Worm (Caenorhabditis elegans) whole organism, L1 larva: ENCODE results near the gene hpo-8.

ENCODE experiments used
- ama-1 ChIP-seq: fragments of 150-350 bp; optimal IDR thresholded peaks from 2 replicates; lab custom pipeline; 2014
- blmp-1 ChIP-seq: fragments of 150-350 bp; optimal IDR thresholded peaks from 2 replicates; lab custom pipeline; 2014; ENCODE audit warnings: missing biosample characterization, missing genetic modification characterization
- ceh-82 ChIP-seq, 3 experiments: fragments of 150-350 bp in 1 of 3; sonication (generic microtip) in 2 of 3; optimal IDR thresholded peaks; 2 replicates each; lab custom pipeline; 2014 to 2017; ENCODE audit warnings: missing biosample characterization in 3 of 3, missing genetic modification characterization in 3 of 3
- elt-2 ChIP-seq: sonication (generic microtip); optimal IDR thresholded peaks from 2 replicates; lab custom pipeline; 2016; ENCODE audit warnings: missing genetic modification characterization, mild to moderate bottlenecking, inconsistent platforms, missing compliant biosample characterization, missing genetic modification reagents
- lin-13 ChIP-seq: fragments of 150-350 bp; optimal IDR thresholded peaks from 2 replicates; lab custom pipeline; 2014; ENCODE audit warnings: missing biosample characterization, missing genetic modification reagents, missing genetic modification characterization
- lin-15B ChIP-seq: fragments of 150-350 bp; sonication (generic microtip); optimal IDR thresholded peaks from 3 replicates; lab custom pipeline; 2014; ENCODE audit warnings: missing biosample characterization, missing genetic modification characterization
- lin-39 ChIP-seq: fragments of 150-350 bp; optimal IDR thresholded peaks from 2 replicates; lab custom pipeline; 2014; ENCODE audit warnings: missing biosample characterization, missing genetic modification reagents, missing genetic modification characterization
- nhr-237 ChIP-seq: fragments of 150-350 bp; optimal IDR thresholded peaks from 2 replicates; lab custom pipeline; 2014; ENCODE audit warnings: missing biosample characterization, missing genetic modification characterization
- rnt-1 ChIP-seq: sonication (generic microtip); optimal IDR thresholded peaks from 2 replicates; lab custom pipeline; 2016; ENCODE audit warnings: mild to moderate bottlenecking, missing genetic modification characterization, moderate library complexity, missing compliant biosample characterization
- unc-62 ChIP-seq: fragments of 150-350 bp; optimal IDR thresholded peaks from 2 replicates; lab custom pipeline; 2014; ENCODE audit warnings: missing biosample characterization, missing genetic modification reagents, missing genetic modification characterization

DNA sequence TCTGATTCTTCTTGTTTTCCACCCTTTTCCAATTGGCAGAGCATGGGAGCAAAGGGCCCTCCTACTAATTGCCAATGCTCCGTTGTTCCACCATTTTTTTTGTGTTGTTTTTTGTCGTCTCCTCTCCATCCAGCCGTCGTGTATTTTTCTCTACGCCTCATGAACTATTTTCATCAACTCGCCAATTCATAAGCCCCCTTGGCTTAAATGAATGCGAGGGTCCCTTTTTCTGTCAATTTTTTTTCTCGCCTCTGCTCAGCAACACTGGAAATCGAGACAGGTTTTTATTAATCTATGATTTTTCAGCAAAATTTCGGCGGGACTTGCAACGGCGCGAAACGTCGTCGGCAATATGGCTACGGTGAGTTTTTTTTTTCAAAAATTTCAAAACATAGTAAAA, 41.9 kb downstream of the hpo-8 start, which contains the start of gene unc-70:
- TF ChIP-seq blmp-1 (tag; lab: Kevin White, UChicago), result no peak
- TF ChIP-seq unc-62 (GFP tag; lab: Kevin White, UChicago), result no peak
- TF ChIP-seq lin-15B, result no peak
- no peak for TF ChIP-seq lin-13 (GFP tag; lab: Kevin White, UChicago)
- no peak for TF ChIP-seq lin-39
- no peak for TF ChIP-seq ama-1
- no peak for TF ChIP-seq elt-2 (tag; lab: Kevin White, UChicago)
- no peak for TF ChIP-seq nhr-237 (tag; lab: Kevin White, UChicago)
- no peak for TF ChIP-seq ceh-82 (tag; optimal IDR thresholded peaks at IDR 0.05; lab: Kevin White, UChicago)
- no peak for TF ChIP-seq rnt-1
